Fruit fly (Drosophila melanogaster): Measurements from ENCODE around the gene Dhps.

DNA sequence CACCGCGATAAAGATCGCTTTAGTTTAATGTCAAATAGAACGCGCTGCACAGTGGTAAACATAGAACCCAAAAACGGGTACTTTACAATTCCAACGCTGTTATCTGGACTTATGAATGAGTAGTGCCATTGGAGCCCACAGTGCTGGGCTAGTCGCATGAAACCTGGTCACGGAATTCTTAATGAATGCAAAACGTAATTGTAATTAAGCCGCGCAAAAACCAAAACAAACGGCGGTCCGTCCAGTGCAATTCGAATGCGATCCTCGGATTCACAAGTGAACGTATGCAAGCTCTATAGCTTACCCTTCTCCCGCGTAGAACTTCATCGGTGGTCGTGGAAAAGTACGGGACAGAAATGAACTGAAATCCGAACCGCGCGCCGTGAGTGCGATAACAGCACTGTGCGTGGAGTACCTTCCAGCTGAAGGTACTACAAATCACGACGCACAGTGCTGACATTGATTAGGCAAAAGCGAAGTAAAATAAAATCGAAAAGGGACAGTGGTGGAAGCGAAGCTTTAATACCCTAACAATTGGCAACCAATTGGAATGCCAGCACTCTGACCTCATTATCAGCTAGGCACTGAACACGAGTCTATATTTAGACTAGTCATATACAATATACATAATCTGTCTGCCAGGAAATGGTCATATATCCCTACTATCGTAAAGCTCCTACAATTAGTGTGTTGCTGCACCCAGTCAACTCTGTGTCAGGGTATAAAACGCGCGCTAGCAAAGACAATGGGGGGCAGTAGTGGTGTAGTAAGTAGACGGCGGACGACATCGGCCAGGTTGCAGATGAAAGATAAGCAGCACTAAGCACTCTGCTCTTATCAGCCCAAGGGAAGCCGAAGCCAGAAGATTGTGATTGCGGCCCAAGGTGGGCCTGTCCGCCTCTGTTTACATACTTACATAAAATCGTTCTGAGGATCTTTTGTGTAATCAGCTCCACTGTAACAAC, 12.5 kb upstream of the Dhps start:
- TF ChIP-seq Hr38 (GFP tag; optimal IDR thresholded peaks at IDR 0.05) (no peak), pdm3 (GFP tag; optimal IDR thresholded peaks at IDR 0.05) (peak; percentile 68), topi (GFP tag; optimal IDR thresholded peaks at IDR 0.05) (peak; percentile 53), Met (GFP tag; optimal IDR thresholded peaks at IDR 0.05) (no peak), fd59A (GFP tag; optimal IDR thresholded peaks at IDR 0.05) (peak; percentile 49), Eip75B (GFP tag; optimal IDR thresholded peaks at IDR 0.05) (peak; percentile 63), eg (GFP tag; IDR thresholded peaks at IDR 0.05) (peak; percentile 61; the same call in 2 of the 3 replicates), acj6 (GFP tag; optimal IDR thresholded peaks at IDR 0.05) (peak; percentile 74), CG31627 (GFP tag; optimal IDR thresholded peaks at IDR 0.05) (peak; percentile 28)

Measured in whole organism, prepupa.